In genomic region chr3R:8171489-8172161, dm6 we compare ENCODE assay signal across 2 fruit fly cellular contexts.
TF ChIP-seq lines count a peak whose summit lies in the region.

No protein-coding gene starts in this region.

TF ChIP-seq in whole organism, embryonic, 481 proteins besides CTCF, POLR2A, EP300 and RAD21 (continued from another document and continues in another):
- TF ChIP-seq CG17802 (tag; optimal IDR thresholded peaks at IDR 0.05; lab: Kevin White, UChicago) (no peak), jigr1 (GFP tag; IDR thresholded peaks at IDR 0.05; lab: Robert Waterston, UW) (no peak), zf30C (GFP tag; optimal IDR thresholded peaks at IDR 0.05; lab: Kevin White, UChicago) (peak; percentile 63), org-1 (GFP tag; optimal IDR thresholded peaks at IDR 0.05; lab: Kevin White, UChicago) (peak; percentile 26), Dip3 (GFP tag; optimal IDR thresholded peaks at IDR 0.05; lab: Kevin White, UChicago) (no peak), HLH54F (GFP tag; optimal IDR thresholded peaks at IDR 0.05; lab: Kevin White, UChicago) (no peak), CG10979 (tag; optimal IDR thresholded peaks at IDR 0.05; lab: Kevin White, UChicago) (peak; percentile 61), tx (GFP tag; optimal IDR thresholded peaks at IDR 0.05; lab: Kevin White, UChicago) (no peak), CG17361 (GFP tag; IDR thresholded peaks at IDR 0.05; lab: Robert Waterston, UW) (peak; percentile 46; the same call in 1 of the 3 replicates), CG13894 (tag; optimal IDR thresholded peaks at IDR 0.05; lab: Kevin White, UChicago) (no peak), CG18599 (GFP tag; optimal IDR thresholded peaks at IDR 0.05; lab: Kevin White, UChicago) (no peak), Ssrp (tag; optimal IDR thresholded peaks at IDR 0.05; lab: Kevin White, UChicago) (peak; percentile 33), CG9609 (GFP tag; optimal IDR thresholded peaks at IDR 0.05; lab: Kevin White, UChicago) (no peak), trh (GFP tag; optimal IDR thresholded peaks at IDR 0.05; lab: Kevin White, UChicago) (no peak), H2.0 (GFP tag; IDR thresholded peaks at IDR 0.05; lab: Robert Waterston, UW) (no peak), hth (optimal IDR thresholded peaks at IDR 0.05; lab: Kevin White, UChicago) (no peak), HmgD (GFP tag; optimal IDR thresholded peaks at IDR 0.05; lab: Kevin White, UChicago) (no peak), chn (GFP tag; optimal IDR thresholded peaks at IDR 0.05; lab: Kevin White, UChicago) (peak; percentile 6), slou (GFP tag; optimal IDR thresholded peaks at IDR 0.05; lab: Kevin White, UChicago) (no peak), crc (GFP tag; optimal IDR thresholded peaks at IDR 0.05; lab: Kevin White, UChicago) (no peak), CG14014 (GFP tag; IDR thresholded peaks at IDR 0.05; lab: Robert Waterston, UW) (no peak), TFAM (GFP tag; optimal IDR thresholded peaks at IDR 0.05; lab: Kevin White, UChicago) (no peak), CG10462 (GFP tag; optimal IDR thresholded peaks at IDR 0.05; lab: Kevin White, UChicago) (no peak), chif (GFP tag; optimal IDR thresholded peaks at IDR 0.05; lab: Kevin White, UChicago) (peak in 1 of 2 experiments; percentile 50), CG12299 (tag; optimal IDR thresholded peaks at IDR 0.05; lab: Kevin White, UChicago) (no peak), CG12769 (tag; optimal IDR thresholded peaks at IDR 0.05; lab: Kevin White, UChicago) (no peak), Chrac-16 (GFP tag; optimal IDR thresholded peaks at IDR 0.05; lab: Kevin White, UChicago) (peak; percentile 56), Kr (GFP tag; optimal IDR thresholded peaks at IDR 0.05; lab: Kevin White, UChicago) (no peak), klu (GFP tag; IDR thresholded peaks at IDR 0.05; lab: Robert Waterston, UW) (no peak), insv (GFP tag; optimal IDR thresholded peaks at IDR 0.05; lab: Kevin White, UChicago) (no peak), CrebB (tag; optimal IDR thresholded peaks at IDR 0.05; lab: Kevin White, UChicago) (no peak), CG15479 (GFP tag; optimal IDR thresholded peaks at IDR 0.05; lab: Kevin White, UChicago) (no peak), CG7839 (tag; optimal IDR thresholded peaks at IDR 0.05; lab: Kevin White, UChicago) (peak; percentile 42), sr (GFP tag; IDR thresholded peaks at IDR 0.05; lab: Robert Waterston, UW) (no peak), nerfin-2 (GFP tag; IDR thresholded peaks at IDR 0.05; lab: Robert Waterston, UW; ENCODE audit: partially characterized antibody) (no peak), tgo (GFP tag; IDR thresholded peaks at IDR 0.05; lab: Robert Waterston, UW) (peak; percentile 44), HLH3B (GFP tag; IDR thresholded peaks at IDR 0.05; lab: Robert Waterston, UW) (peak; percentile 48), sim (GFP tag; IDR thresholded peaks at IDR 0.05; lab: Robert Waterston, UW) (no peak), CG7357 (GFP tag; IDR thresholded peaks at IDR 0.05; lab: Robert Waterston, UW) (no peak), Pdp1 (GFP tag; optimal IDR thresholded peaks at IDR 0.05; lab: Kevin White, UChicago) (peak in 1 of 2 experiments; percentile 38), tap (tag; optimal IDR thresholded peaks at IDR 0.05; lab: Kevin White, UChicago) (no peak), Dfd (GFP tag; optimal IDR thresholded peaks at IDR 0.05; lab: Kevin White, UChicago) (no peak), dati (GFP tag; IDR thresholded peaks at IDR 0.05; lab: Robert Waterston, UW) (no peak), wor (GFP tag; IDR thresholded peaks at IDR 0.05; lab: Robert Waterston, UW) (peak; percentile 22; the same call in 1 of the 2 replicates), CG1529 (GFP tag; optimal IDR thresholded peaks at IDR 0.05; lab: Kevin White, UChicago) (peak; percentile 30), CG14860 (GFP tag; IDR thresholded peaks at IDR 0.05; lab: Robert Waterston, UW; ENCODE audit: partially characterized antibody) (no peak), jumu (GFP tag; optimal IDR thresholded peaks at IDR 0.05; lab: Kevin White, UChicago) (peak; percentile 50), btn (GFP tag; optimal IDR thresholded peaks at IDR 0.05; lab: Kevin White, UChicago) (no peak), ab (GFP tag; optimal IDR thresholded peaks at IDR 0.05; lab: Kevin White, UChicago) (peak; percentile 51), CG6689 (GFP tag; IDR thresholded peaks at IDR 0.05; lab: Robert Waterston, UW) (0 out of 2 replicates have a peak, but pooled peaks have one; percentile 14), Drgx (GFP tag; IDR thresholded peaks at IDR 0.05; lab: Robert Waterston, UW) (peak; percentile 62), pan (optimal IDR thresholded peaks at IDR 0.05; lab: Kevin White, UChicago) (no peak), pan (GFP tag; optimal IDR thresholded peaks at IDR 0.05 in 1 of 2, IDR thresholded peaks at IDR 0.05 in 1 of 2) (peak in 1 of 2 experiments; percentile 43), Bteb2 (GFP tag; optimal IDR thresholded peaks at IDR 0.05; lab: Kevin White, UChicago) (no peak), Mrtf (GFP tag; IDR thresholded peaks at IDR 0.05; lab: Robert Waterston, UW) (no peak), zfh2 (GFP tag; optimal IDR thresholded peaks at IDR 0.05; lab: Kevin White, UChicago) (no peak), bsh (GFP tag; optimal IDR thresholded peaks at IDR 0.05; lab: Kevin White, UChicago) (peak in 1 of 2 experiments; percentile 56), CG8765 (GFP tag; IDR thresholded peaks at IDR 0.05; lab: Robert Waterston, UW) (0 out of 2 replicates have a peak, but pooled peaks have one; percentile 22), Sox100B (GFP tag; optimal IDR thresholded peaks at IDR 0.05; lab: Kevin White, UChicago) (peak; percentile 33), CG2202 (tag; optimal IDR thresholded peaks at IDR 0.05; lab: Kevin White, UChicago) (no peak), psq (GFP tag; optimal IDR thresholded peaks at IDR 0.05; lab: Kevin White, UChicago) (no peak), dpn (GFP tag; optimal IDR thresholded peaks at IDR 0.05; lab: Kevin White, UChicago) (peak; percentile 20 to 36), CG4707 (GFP tag; optimal IDR thresholded peaks at IDR 0.05; lab: Kevin White, UChicago) (no peak), abd-A (tag; optimal IDR thresholded peaks at IDR 0.05; lab: Kevin White, UChicago) (no peak), D19A (tag; optimal IDR thresholded peaks at IDR 0.05; lab: Kevin White, UChicago) (peak; percentile 26), gsb (GFP tag; IDR thresholded peaks at IDR 0.05; lab: Robert Waterston, UW) (no peak), Opbp (GFP tag; IDR thresholded peaks at IDR 0.05; lab: Robert Waterston, UW; ENCODE audit: partially characterized antibody) (no peak), ac (GFP tag; optimal IDR thresholded peaks at IDR 0.05; lab: Kevin White, UChicago) (no peak)

TF ChIP-seq in whole organism, prepupa, 60 proteins besides CTCF, POLR2A, EP300 and RAD21 (continued from another document):
- TF ChIP-seq topi (GFP tag; optimal IDR thresholded peaks at IDR 0.05; lab: Kevin White, UChicago) (peak; percentile 17), CG10669 (GFP tag; optimal IDR thresholded peaks at IDR 0.05; lab: Kevin White, UChicago) (peak; percentile 16), CG34406 (GFP tag; optimal IDR thresholded peaks at IDR 0.05; lab: Kevin White, UChicago) (peak; percentile 25), CG6854 (GFP tag; optimal IDR thresholded peaks at IDR 0.05; lab: Kevin White, UChicago) (no peak), ss (GFP tag; optimal IDR thresholded peaks at IDR 0.05; lab: Kevin White, UChicago) (peak in 1 of 2 experiments; percentile 92), vri (GFP tag; optimal IDR thresholded peaks at IDR 0.05; lab: Kevin White, UChicago) (no peak), Blimp-1 (GFP tag; optimal IDR thresholded peaks at IDR 0.05; lab: Kevin White, UChicago) (no peak), dsx (GFP tag; optimal IDR thresholded peaks at IDR 0.05; lab: Kevin White, UChicago; ENCODE audit: poor library complexity, severe bottlenecking) (no peak), pdm3 (GFP tag; optimal IDR thresholded peaks at IDR 0.05; lab: Kevin White, UChicago) (peak; percentile 58), Ets96B (tag; optimal IDR thresholded peaks at IDR 0.05; lab: Kevin White, UChicago) (peak; percentile 27), svp (GFP tag; lab: Kevin White, UChicago) (no peak), Ets21C (GFP tag; optimal IDR thresholded peaks at IDR 0.05; lab: Kevin White, UChicago) (no peak), Lpt (GFP tag; optimal IDR thresholded peaks at IDR 0.05; lab: Kevin White, UChicago) (peak; percentile 43), CG6792 (GFP tag; optimal IDR thresholded peaks at IDR 0.05; lab: Kevin White, UChicago) (peak; percentile 40), Eip93F (GFP tag; optimal IDR thresholded peaks at IDR 0.05; lab: Kevin White, UChicago) (no peak), CG16779 (tag; optimal IDR thresholded peaks at IDR 0.05; lab: Kevin White, UChicago) (no peak), Hr39 (GFP tag; optimal IDR thresholded peaks at IDR 0.05; lab: Kevin White, UChicago) (no peak), Smox (GFP tag; optimal IDR thresholded peaks at IDR 0.05; lab: Kevin White, UChicago) (no peak), CG6276 (GFP tag; optimal IDR thresholded peaks at IDR 0.05; lab: Kevin White, UChicago) (peak; percentile 70), esn (GFP tag; optimal IDR thresholded peaks at IDR 0.05; lab: Kevin White, UChicago) (peak; percentile 4), CG6163 (GFP tag; IDR thresholded peaks at IDR 0.05; lab: Robert Waterston, UW) (peak; percentile 40; the same call in 1 of the 3 replicates), Eip75B (GFP tag; optimal IDR thresholded peaks at IDR 0.05; lab: Kevin White, UChicago) (peak; percentile 49), OdsH (GFP tag; optimal IDR thresholded peaks at IDR 0.05; lab: Kevin White, UChicago) (peak; percentile 53), eg (GFP tag; IDR thresholded peaks at IDR 0.05; lab: Robert Waterston, UW) (peak; percentile 83), CG32006 (GFP tag; optimal IDR thresholded peaks at IDR 0.05; lab: Kevin White, UChicago) (peak; percentile 84), CG3919 (GFP tag; optimal IDR thresholded peaks at IDR 0.05; lab: Kevin White, UChicago) (peak; percentile 58), Hr4 (GFP tag; optimal IDR thresholded peaks at IDR 0.05; lab: Kevin White, UChicago) (peak; percentile 78)
